Worm (Caenorhabditis elegans) whole organism, late embryonic: Measurements from ENCODE around the gene rpl-2.

Experiments
- T23F11.4 ChIP-seq: fragments of 200-800 bp; sonication (Bioruptor generic); optimal IDR thresholded peaks from 2 replicates; lab custom pipeline; 2018; ENCODE audit warnings: mild to moderate bottlenecking, missing genetic modification characterization, missing compliant biosample characterization
- Y22D7AL.16 ChIP-seq: sonication (generic microtip); optimal IDR thresholded peaks from 2 replicates; lab custom pipeline; 2016; ENCODE audit warnings: missing genetic modification characterization, missing compliant biosample characterization
- che-1 ChIP-seq: sonication (generic microtip); optimal IDR thresholded peaks from 2 replicates; lab custom pipeline; 2016; ENCODE audit warnings: mild to moderate bottlenecking, missing genetic modification characterization, missing compliant biosample characterization
- ets-4 ChIP-seq: sonication (generic microtip); optimal IDR thresholded peaks from 2 replicates; lab custom pipeline; 2016; ENCODE audit warnings: missing genetic modification characterization, missing compliant biosample characterization
- hlh-6 ChIP-seq: sonication (generic microtip); optimal IDR thresholded peaks from 2 replicates; lab custom pipeline; 2016; ENCODE audit warnings: missing genotype, missing genetic modification characterization, missing compliant biosample characterization
- odd-2 ChIP-seq: sonication (generic microtip); optimal IDR thresholded peaks from 2 replicates; lab custom pipeline; 2017; ENCODE audit warnings: antibody characterized with exemption, mild to moderate bottlenecking, missing genetic modification characterization, missing compliant biosample characterization
- pha-4 ChIP-seq: fragments of 150-350 bp; optimal IDR thresholded peaks from 2 replicates; lab custom pipeline; 2018; ENCODE audit warnings: missing biosample characterization, missing genetic modification reagents, missing genetic modification characterization
- unc-86 ChIP-seq: sonication (generic microtip); optimal IDR thresholded peaks from 2 replicates; lab custom pipeline; 2016; ENCODE audit warnings: missing genetic modification characterization, missing compliant biosample characterization
- zip-5 ChIP-seq: sonication (generic microtip); optimal IDR thresholded peaks from 2 replicates; lab custom pipeline; 2016; ENCODE audit warnings: missing genetic modification characterization, missing compliant biosample characterization

DNA sequence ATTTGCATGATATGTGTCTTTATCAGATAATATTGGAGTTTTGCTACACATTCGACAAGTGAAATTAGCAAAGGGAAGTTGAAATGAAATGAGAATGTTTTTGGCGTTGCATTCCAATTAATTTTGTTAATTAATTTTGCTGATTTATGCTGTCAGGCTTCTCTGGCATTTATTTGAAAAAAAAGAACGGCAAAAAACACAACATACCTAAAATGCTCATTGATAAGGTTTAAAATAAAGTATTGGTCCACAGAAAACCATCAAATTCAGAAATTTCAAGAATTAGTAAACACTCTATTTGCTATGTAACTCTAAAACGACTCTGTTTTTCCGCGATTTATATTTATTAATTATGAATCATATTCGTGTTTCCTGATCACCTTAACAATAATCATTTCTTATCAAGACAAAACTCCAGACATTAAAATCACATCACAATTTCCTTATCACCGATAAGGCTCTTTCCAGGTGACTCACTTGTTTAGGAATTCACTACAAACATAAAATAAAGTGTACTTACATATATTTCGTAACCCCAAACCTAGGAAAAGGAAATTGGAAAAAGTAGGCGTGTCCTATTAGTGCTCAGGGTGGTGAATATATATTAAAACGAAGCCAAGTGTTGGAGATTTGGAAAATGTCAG is 46.4 kb downstream of the rpl-2 start, which contains the start of the genes srh-166 and Y38H6C.24:
- TF ChIP-seq odd-2 (tag; lab: Kevin White, UChicago) (no peak), ets-4 (tag; lab: Kevin White, UChicago) (no peak), che-1 (tag; lab: Kevin White, UChicago) (no peak), zip-5 (tag; lab: Kevin White, UChicago) (no peak), Y22D7AL.16 (tag; lab: Kevin White, UChicago) (no peak), unc-86 (tag; lab: Kevin White, UChicago) (no peak), pha-4 (tag; lab: Kevin White, UChicago) (no peak), hlh-6 (tag; lab: Kevin White, UChicago) (no peak), T23F11.4 (GFP tag; lab: Kevin White, UChicago) (no peak)
